Worm (Caenorhabditis elegans): Measurements from ENCODE around the gene ZK637.15.
A peak's percentile ranks its signal among the peaks of the same experiment; 100 is the strongest.

ZK637.15 gene

DNA sequence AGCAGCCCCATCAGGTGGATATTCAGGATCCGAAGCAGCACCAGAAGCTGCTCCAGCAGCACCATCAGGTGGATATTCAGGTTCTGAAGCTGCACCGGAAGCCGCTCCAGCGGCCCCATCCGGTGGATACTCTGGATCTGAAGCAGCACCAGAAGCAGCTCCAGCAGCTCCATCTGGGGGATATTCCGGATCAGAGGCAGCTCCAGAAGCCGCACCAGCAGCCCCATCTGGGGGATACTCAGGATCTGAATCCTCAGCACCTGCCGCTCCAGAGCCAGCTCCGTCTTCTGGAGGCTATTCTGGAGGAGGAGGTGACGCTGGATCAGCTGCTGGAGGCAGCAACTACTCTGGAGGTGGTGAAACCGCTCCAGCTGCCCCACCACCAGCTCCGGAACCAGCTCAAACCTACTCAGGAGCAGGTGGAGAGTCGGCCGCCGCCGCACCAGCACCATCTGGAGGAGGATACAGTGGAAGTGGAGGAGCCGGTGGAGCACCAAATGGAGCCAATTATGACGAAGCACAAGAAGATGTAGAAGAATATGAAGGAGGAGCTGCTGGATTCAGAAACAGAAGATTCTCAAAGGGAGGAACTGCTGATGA lies 44.9 kb downstream of the ZK637.15 start:
- TF ChIP-seq flt-1 (GFP tag; IDR thresholded peaks at IDR 0.05) (no peak), ztf-23 (GFP tag; IDR thresholded peaks at IDR 0.05) (0 out of 2 replicates have a peak, but pooled peaks have one; percentile 55), tab-1 (GFP tag; IDR thresholded peaks at IDR 0.05) (no peak)

- TF ChIP-seq ztf-23 (GFP tag; IDR thresholded peaks at IDR 0.05) = no peak
- no peak for TF ChIP-seq ztf-29 (GFP tag; IDR thresholded peaks at IDR 0.05)
- TF ChIP-seq cog-1 (tag; optimal IDR thresholded peaks at IDR 0.05) = no peak
- TF ChIP-seq flt-1 (GFP tag; IDR thresholded peaks at IDR 0.05) = no peak
- no peak for TF ChIP-seq klf-2 (GFP tag; conservative IDR thresholded peaks at IDR 0.05)
- TF ChIP-seq tab-1 (GFP tag; IDR thresholded peaks at IDR 0.05) = no peak
- TF ChIP-seq T22C8.4 (GFP tag; IDR thresholded peaks at IDR 0.05) = no peak
- TF ChIP-seq med-1 (GFP tag; optimal IDR thresholded peaks at IDR 0.05; ENCODE audit: insufficient read depth) = no peak
- TF ChIP-seq ref-1 (GFP tag; conservative IDR thresholded peaks at IDR 0.05) = no peak
Measured at ce11 chrIII:8967639-8968038, 47.8 kb downstream of the ZK637.15 start, which contains the start of the genes bud-13 and rpap-2. TSS of gene bud-13 (minus strand) at chrIII:8967727. TSS of gene rpap-2 (plus strand) at chrIII:8967967.
